Worm (Caenorhabditis elegans): ENCODE results near the gene dna-2.

DNA sequence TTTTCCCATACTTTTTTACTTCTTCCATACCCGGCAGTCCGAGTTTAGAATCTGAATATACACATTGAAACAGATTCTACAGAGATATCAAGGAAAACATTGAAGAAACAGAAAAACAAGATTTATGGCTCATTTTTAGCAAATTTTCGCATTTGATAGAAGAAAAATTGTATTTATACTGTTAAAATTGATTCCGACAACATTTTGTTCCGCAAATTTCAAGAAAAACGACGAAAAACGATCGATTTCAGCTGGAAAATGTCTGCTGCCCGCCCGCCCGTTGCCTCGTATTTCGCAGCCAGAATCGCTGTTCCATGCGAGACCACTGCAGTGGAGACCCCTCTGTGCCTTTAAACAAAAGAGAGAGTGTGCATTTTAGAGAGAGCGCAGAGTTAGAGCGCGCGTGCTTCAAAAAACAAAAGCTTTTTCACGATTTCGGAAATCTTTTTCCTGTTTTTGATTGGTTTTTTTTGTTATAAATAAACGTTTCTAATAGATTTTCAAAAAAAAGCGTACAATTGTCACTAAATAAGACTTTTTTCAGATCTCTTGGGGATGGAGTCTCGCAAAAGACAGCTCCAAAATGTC is at the start of gene dna-2, which contains the start of gene patr-1:
- TF ChIP-seq ama-1 (optimal IDR thresholded peaks at IDR 0.05): no peak
- no peak for TF ChIP-seq npax-4 (tag; optimal IDR thresholded peaks at IDR 0.05)
- no peak for TF ChIP-seq lin-11 (tag; optimal IDR thresholded peaks at IDR 0.05)
- no peak for TF ChIP-seq ztf-16 (tag; optimal IDR thresholded peaks at IDR 0.05)
- TF ChIP-seq ceh-18 (tag; optimal IDR thresholded peaks at IDR 0.05): no peak
- TF ChIP-seq ref-2 (tag; optimal IDR thresholded peaks at IDR 0.05): no peak
- TF ChIP-seq unc-86 (tag; optimal IDR thresholded peaks at IDR 0.05): no peak
- TF ChIP-seq ceh-2 (tag; optimal IDR thresholded peaks at IDR 0.05): no peak
- TF ChIP-seq odd-2 (tag; optimal IDR thresholded peaks at IDR 0.05): no peak
- TF ChIP-seq syd-9 (tag; optimal IDR thresholded peaks at IDR 0.05): no peak
- no peak for TF ChIP-seq unc-55 (GFP tag; optimal IDR thresholded peaks at IDR 0.05)
- TF ChIP-seq pqm-1 (tag; optimal IDR thresholded peaks at IDR 0.05): no peak
